Worm (Caenorhabditis elegans) whole organism, young adult: ENCODE measurements around the gene M03A1.3.

Source experiments
- B0019.2 ChIP-seq: fragments of 200-800 bp; sonication (Bioruptor generic); conservative IDR thresholded peaks from 2 replicates; pipeline ENCODE4 v1.3.6; 2022; ENCODE audit warnings: missing genetic modification reagents, missing genetic modification characterization, missing compliant biosample characterization
- B0336.3 ChIP-seq: fragments of 200-800 bp; sonication (Bioruptor generic); IDR thresholded peaks from 2 replicates; pipeline ENCODE4 v1.3.6; 2022; ENCODE audit warnings: missing genetic modification characterization, missing compliant biosample characterization
- D2030.7 ChIP-seq: fragments of 200-800 bp; sonication (Bioruptor generic); IDR thresholded peaks from 2 replicates; pipeline ENCODE4 v1.3.6; 2022; ENCODE audit warnings: missing genetic modification reagents, missing genetic modification characterization, missing compliant biosample characterization
- F23B12.7 ChIP-seq: sonication (generic microtip); optimal IDR thresholded peaks from 2 replicates; lab custom pipeline; 2017; ENCODE audit warnings: missing genetic modification characterization, mild to moderate bottlenecking, missing compliant biosample characterization, antibody characterized with exemption, moderate library complexity; ENCODE audit not compliant: insufficient read depth
- F33H1.4 ChIP-seq: fragments of 200-800 bp; sonication (Bioruptor generic); IDR thresholded peaks from 2 replicates; pipeline ENCODE4 v1.3.6; 2022; ENCODE audit warnings: missing genetic modification reagents, missing genetic modification characterization, missing compliant biosample characterization
- F57A8.1 ChIP-seq: fragments of 200-800 bp; sonication (Bioruptor generic); optimal IDR thresholded peaks from 2 replicates; lab custom pipeline; 2018; ENCODE audit warnings: mild to moderate bottlenecking, missing genetic modification characterization, moderate library complexity, missing compliant biosample characterization
- F57C9.4 ChIP-seq: sonication (generic microtip); optimal IDR thresholded peaks from 2 replicates; lab custom pipeline; 2017; ENCODE audit warnings: mild to moderate bottlenecking, missing genetic modification characterization, missing compliant biosample characterization
- T26A5.8 ChIP-seq: sonication (generic microtip); optimal IDR thresholded peaks from 2 replicates; lab custom pipeline; 2016; ENCODE audit warnings: missing genetic modification characterization, missing compliant biosample characterization
- Y67H2A.10 ChIP-seq: fragments of 200-800 bp; sonication (Bioruptor generic); conservative IDR thresholded peaks from 2 replicates; pipeline ENCODE4 v1.3.6; 2022; ENCODE audit warnings: missing genetic modification reagents, missing genetic modification characterization, missing compliant biosample characterization
- Y95B8A.8 ChIP-seq: fragments of 200-800 bp; sonication (Bioruptor generic); IDR thresholded peaks from 2 replicates; pipeline ENCODE4 v1.3.6; 2022; ENCODE audit warnings: missing genetic modification reagents, missing genetic modification characterization, missing compliant biosample characterization
- akir-1 ChIP-seq: fragments of 200-800 bp; sonication (Bioruptor generic); optimal IDR thresholded peaks from 2 replicates; lab custom pipeline; 2018; ENCODE audit warnings: mild to moderate bottlenecking, missing genetic modification characterization, moderate library complexity, missing compliant biosample characterization
- aptf-2 ChIP-seq: fragments of 200-800 bp; sonication (Bioruptor generic); conservative IDR thresholded peaks from 2 replicates; pipeline ENCODE4 v1.3.6; 2022; ENCODE audit warnings: missing genetic modification reagents, missing genetic modification characterization, missing compliant biosample characterization
- bed-1 ChIP-seq: fragments of 200-800 bp; sonication (Bioruptor generic); IDR thresholded peaks from 2 replicates; pipeline ENCODE4 v1.3.6; 2022; ENCODE audit warnings: missing genetic modification reagents, missing genetic modification characterization, missing compliant biosample characterization
- ceh-79 ChIP-seq: sonication (generic microtip); optimal IDR thresholded peaks from 2 replicates; lab custom pipeline; 2017; ENCODE audit warnings: mild to moderate bottlenecking, missing genetic modification characterization, missing compliant biosample characterization
- efl-1 ChIP-seq: fragments of 150-350 bp; optimal IDR thresholded peaks from 2 replicates; lab custom pipeline; 2014; ENCODE audit warnings: missing biosample characterization, missing genetic modification reagents, missing genetic modification characterization
- egl-44 ChIP-seq: fragments of 200-800 bp; sonication (Bioruptor generic); IDR thresholded peaks from 2 replicates; pipeline ENCODE4 v1.3.6; 2022; ENCODE audit warnings: missing genetic modification reagents, missing genetic modification characterization, missing compliant biosample characterization
- fkh-3 ChIP-seq: sonication (generic microtip); optimal IDR thresholded peaks from 2 replicates; lab custom pipeline; 2016; ENCODE audit warnings: mild to moderate bottlenecking, missing genetic modification characterization, missing compliant biosample characterization
- him-1 ChIP-seq: sonication (generic microtip); optimal IDR thresholded peaks from 2 replicates; lab custom pipeline; 2016; ENCODE audit warnings: missing genotype, missing genetic modification reagents, missing genetic modification characterization, missing compliant biosample characterization
- hrde-1 ChIP-seq: sonication (generic microtip); optimal IDR thresholded peaks from 2 replicates; lab custom pipeline; 2016; ENCODE audit warnings: missing genetic modification characterization, mild to moderate bottlenecking, missing compliant biosample characterization, moderate library complexity, missing genotype, missing genetic modification reagents, borderline replicate concordance
- let-526 ChIP-seq: fragments of 200-800 bp; sonication (Bioruptor generic); IDR thresholded peaks from 2 replicates; pipeline ENCODE4 v1.3.6; 2022; ENCODE audit warnings: missing genetic modification reagents, missing genetic modification characterization, missing compliant biosample characterization
- lin-40 ChIP-seq: sonication (generic microtip); optimal IDR thresholded peaks from 2 replicates; lab custom pipeline; 2016; ENCODE audit warnings: missing genetic modification characterization, mild to moderate bottlenecking, missing compliant biosample characterization, missing genotype, missing genetic modification reagents
- lin-54 ChIP-seq: fragments of 200-800 bp; sonication (Bioruptor generic); optimal IDR thresholded peaks from 2 replicates; lab custom pipeline; 2018; ENCODE audit warnings: mild to moderate bottlenecking, missing genetic modification characterization, missing compliant biosample characterization
- lsy-27 ChIP-seq: sonication (generic microtip); optimal IDR thresholded peaks from 2 replicates; lab custom pipeline; 2017; ENCODE audit warnings: missing genetic modification characterization, mild to moderate bottlenecking, missing compliant biosample characterization, antibody characterized with exemption, missing genotype, borderline replicate concordance; ENCODE audit not compliant: insufficient read depth
- mes-4 ChIP-seq: sonication (generic microtip); optimal IDR thresholded peaks from 2 replicates; lab custom pipeline; 2016; ENCODE audit warnings: missing genotype, missing genetic modification characterization, missing compliant biosample characterization
- nfyb-1 ChIP-seq: fragments of 200-800 bp; sonication (Bioruptor generic); IDR thresholded peaks from 2 replicates; pipeline ENCODE4 v1.3.6; 2022; ENCODE audit warnings: missing genetic modification reagents, missing genetic modification characterization, missing compliant biosample characterization
- pha-4 ChIP-seq: fragments of 150-350 bp; sonication (generic microtip); optimal IDR thresholded peaks from 2 replicates; lab custom pipeline; 2014; ENCODE audit warnings: missing biosample characterization, missing genetic modification reagents, missing genetic modification characterization
- sdz-38 ChIP-seq: sonication (generic microtip); optimal IDR thresholded peaks from 2 replicates; lab custom pipeline; 2016; ENCODE audit warnings: missing genotype, missing genetic modification characterization, missing compliant biosample characterization
- snpc-1.3 ChIP-seq: sonication (generic microtip); optimal IDR thresholded peaks from 2 replicates; lab custom pipeline; 2017; ENCODE audit warnings: missing genetic modification characterization, mild to moderate bottlenecking, missing compliant biosample characterization, antibody characterized with exemption, moderate library complexity, missing genotype, missing genetic modification reagents; ENCODE audit not compliant: insufficient read depth
- snpc-3.4 ChIP-seq: sonication (generic microtip); optimal IDR thresholded peaks from 2 replicates; lab custom pipeline; 2017; ENCODE audit warnings: missing genetic modification characterization, mild to moderate bottlenecking, missing compliant biosample characterization, antibody characterized with exemption, moderate library complexity, missing genotype, missing genetic modification reagents
- unc-130 ChIP-seq: sonication (generic microtip); optimal IDR thresholded peaks from 2 replicates; lab custom pipeline; 2016; ENCODE audit warnings: missing genetic modification reagents, missing genetic modification characterization, missing compliant biosample characterization
- xnd-1 ChIP-seq: sonication (generic microtip); optimal IDR thresholded peaks from 2 replicates; lab custom pipeline; 2016; ENCODE audit warnings: missing genotype, missing genetic modification reagents, missing genetic modification characterization, missing compliant biosample characterization

M03A1.3 gene

ce11 chrII:4557487-4557886 lies at the start of gene M03A1.3:
TSS of gene M03A1.3 (plus strand) at chrII:4557787.
- TF ChIP-seq F57C9.4 (tag; lab: Kevin White, UChicago) (no peak), B0336.3 (GFP tag; lab: Robert Waterston, UW) (no peak), Y95B8A.8 (GFP tag; lab: Robert Waterston, UW) (no peak), him-1 (tag; lab: Kevin White, UChicago) (no peak), F57A8.1 (GFP tag; lab: Kevin White, UChicago) (no peak), Y67H2A.10 (GFP tag; lab: Robert Waterston, UW) (no peak), B0019.2 (GFP tag; lab: Robert Waterston, UW) (no peak), hrde-1 (tag; lab: Kevin White, UChicago) (no peak), lin-40 (tag; lab: Kevin White, UChicago) (no peak), F23B12.7 (no peak)
- TF ChIP-seq, all 124 proteins: peak for 0

ce11 chrII:4510684-4511083 lies 46.9 kb upstream of the M03A1.3 start:
- no peak for TF ChIP-seq snpc-1.3 (tag; lab: Kevin White, UChicago)
- TF ChIP-seq fkh-3: no peak
- no peak for TF ChIP-seq pha-4 (tag; lab: Kevin White, UChicago)
- no peak for TF ChIP-seq aptf-2
- no peak for TF ChIP-seq F33H1.4 (GFP tag; lab: Robert Waterston, UW)
- no peak for TF ChIP-seq D2030.7
- no peak for TF ChIP-seq bed-1 (GFP tag; lab: Robert Waterston, UW)
- no peak for TF ChIP-seq nfyb-1 (GFP tag; lab: Robert Waterston, UW)
- no peak for TF ChIP-seq egl-44
- TF ChIP-seq sdz-38: no peak
- no peak for TF ChIP-seq T26A5.8 (tag; lab: Kevin White, UChicago)
- no peak for TF ChIP-seq xnd-1

ce11 chrII:4511911-4512310 lies 45.7 kb upstream of the M03A1.3 start, which contains the start of gene cyp-23A1:
TSS of gene cyp-23A1 (plus strand) at chrII:4512211.
- TF ChIP-seq D2030.7: no peak
- TF ChIP-seq, all 124 proteins: peak for 0

ce11 chrII:4516291-4516690 lies 41.3 kb upstream of the M03A1.3 start:
- TF ChIP-seq let-526 (no peak), lsy-27 (tag; lab: Kevin White, UChicago) (no peak), Y95B8A.8 (GFP tag; lab: Robert Waterston, UW) (no peak), unc-130 (no peak), akir-1 (GFP tag; lab: Kevin White, UChicago) (no peak)
- TF ChIP-seq, all 124 proteins: peak for 0

- TF ChIP-seq efl-1: no peak
- no peak for TF ChIP-seq ceh-79 (tag; lab: Kevin White, UChicago)
- TF ChIP-seq mes-4 (tag; lab: Kevin White, UChicago): no peak
- TF ChIP-seq lin-54 (GFP tag; lab: Kevin White, UChicago): no peak
- TF ChIP-seq T26A5.8 (tag; lab: Kevin White, UChicago): no peak
- no peak for TF ChIP-seq F57C9.4 (tag; lab: Kevin White, UChicago)
- TF ChIP-seq snpc-3.4 (tag; lab: Kevin White, UChicago): no peak
- TF ChIP-seq lsy-27 (tag; lab: Kevin White, UChicago): no peak
- no peak for TF ChIP-seq Y95B8A.8 (GFP tag; lab: Robert Waterston, UW)
Observed at ce11 chrII:4517254-4517653, 40.3 kb upstream of the M03A1.3 start.
